Fruit fly (Drosophila melanogaster) S2 (cell line): ENCODE results near the gene CG13786.

ENCODE experiments used
- CG8478 ChIP-seq: fragments of >200 bp; optimal IDR thresholded peaks from 2 replicates; lab custom pipeline; 2018
- CTCF ChIP-seq, 2 experiments: fragments of >200 bp; optimal IDR thresholded peaks; 2 replicates each; lab custom pipeline; 2018

DNA sequence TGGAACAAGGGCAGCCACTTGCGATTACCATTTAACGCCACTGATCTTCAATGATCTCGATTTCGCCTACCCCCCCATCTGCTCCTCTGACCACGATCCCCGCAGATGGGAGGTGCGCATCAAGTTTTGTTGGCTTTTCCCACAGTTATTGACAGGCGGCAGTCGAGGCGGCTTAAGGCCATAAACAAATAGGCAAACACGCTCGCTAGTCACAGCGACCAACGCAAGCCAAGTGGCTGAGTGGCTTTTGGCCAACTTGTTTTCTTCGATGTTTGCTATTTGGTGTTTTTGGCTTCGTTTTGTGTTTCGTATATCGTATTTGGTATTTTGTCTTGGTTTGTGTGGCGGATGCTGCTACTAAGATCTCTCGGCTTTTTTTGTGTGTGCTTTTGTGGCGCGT, 48.7 kb upstream of the CG13786 start:
- no peak for TF ChIP-seq CG8478
- no peak for TF ChIP-seq CTCF (optimal IDR thresholded peaks at IDR 0.05; lab: Kevin White, UChicago)
